Worm (Caenorhabditis elegans) whole organism, L3 larva: ENCODE data around the gene C18H7.1.

Source experiments
- R02D3.7 ChIP-seq: fragments of 150-350 bp; optimal IDR thresholded peaks from 2 replicates; lab custom pipeline; 2014; ENCODE audit warnings: missing biosample characterization, missing genetic modification characterization
- ZK546.5 ChIP-seq: sonication (generic microtip); optimal IDR thresholded peaks from 2 replicates; lab custom pipeline; 2017; ENCODE audit warnings: missing biosample characterization, missing genetic modification characterization
- aly-2 ChIP-seq: fragments of 150-350 bp; optimal IDR thresholded peaks from 2 replicates; lab custom pipeline; 2014; ENCODE audit warnings: missing biosample characterization, missing genetic modification characterization
- ama-1 ChIP-seq: fragments of 150-350 bp; optimal IDR thresholded peaks from 2 replicates; lab custom pipeline; 2018
- ceh-16 ChIP-seq: sonication (generic microtip); optimal IDR thresholded peaks from 2 replicates; lab custom pipeline; 2017; ENCODE audit warnings: missing biosample characterization, missing genetic modification characterization
- ceh-28 ChIP-seq: fragments of 150-350 bp; optimal IDR thresholded peaks from 2 replicates; lab custom pipeline; 2014; ENCODE audit warnings: missing biosample characterization, missing genetic modification reagents, missing genetic modification characterization
- ceh-82 ChIP-seq: fragments of 150-350 bp; optimal IDR thresholded peaks from 2 replicates; lab custom pipeline; 2014; ENCODE audit warnings: missing biosample characterization, missing genetic modification characterization
- ceh-9 ChIP-seq: sonication (generic microtip); optimal IDR thresholded peaks from 2 replicates; lab custom pipeline; 2018; ENCODE audit warnings: missing biosample characterization, missing genetic modification characterization
- daf-12 ChIP-seq: fragments of 150-350 bp; optimal IDR thresholded peaks from 2 replicates; lab custom pipeline; 2014; ENCODE audit warnings: missing biosample characterization, missing genetic modification reagents, missing genetic modification characterization
- egl-27 ChIP-seq: sonication (generic microtip); optimal IDR thresholded peaks from 4 replicates; lab custom pipeline; 2017; ENCODE audit warnings: missing biosample characterization, missing genetic modification reagents, missing genetic modification characterization
- egl-5 ChIP-seq: fragments of 150-350 bp; optimal IDR thresholded peaks from 2 replicates; lab custom pipeline; 2017; ENCODE audit warnings: missing biosample characterization, missing genetic modification reagents, missing genetic modification characterization, inconsistent platforms
- elt-1 ChIP-seq: fragments of 150-350 bp; optimal IDR thresholded peaks from 2 replicates; lab custom pipeline; 2014; ENCODE audit warnings: missing biosample characterization, missing genetic modification characterization
- elt-2 ChIP-seq: sonication (generic microtip); optimal IDR thresholded peaks from 2 replicates; lab custom pipeline; 2016; ENCODE audit warnings: missing genetic modification reagents, mild to moderate bottlenecking, missing genetic modification characterization, missing compliant biosample characterization
- eor-1 ChIP-seq, 2 experiments: fragments of 150-350 bp; optimal IDR thresholded peaks; 2 replicates each; lab custom pipeline; 2014 to 2018; ENCODE audit warnings: missing biosample characterization in 2 of 2, missing genetic modification characterization in 2 of 2
- fkh-10 ChIP-seq: sonication (generic microtip); optimal IDR thresholded peaks from 2 replicates; lab custom pipeline; 2017; ENCODE audit warnings: missing biosample characterization, missing genetic modification reagents, missing genetic modification characterization
- fkh-2 ChIP-seq: fragments of 150-350 bp; optimal IDR thresholded peaks from 2 replicates; lab custom pipeline; 2014; ENCODE audit warnings: missing biosample characterization, missing genetic modification reagents, missing genetic modification characterization
- fos-1 ChIP-seq: fragments of 150-350 bp; optimal IDR thresholded peaks from 2 replicates; lab custom pipeline; 2014; ENCODE audit warnings: missing biosample characterization, missing genetic modification characterization
- hmg-11 ChIP-seq: sonication (generic microtip); optimal IDR thresholded peaks from 2 replicates; lab custom pipeline; 2016; ENCODE audit warnings: missing genetic modification characterization, missing compliant biosample characterization
- lin-15B ChIP-seq: fragments of 150-350 bp; optimal IDR thresholded peaks from 2 replicates; lab custom pipeline; 2014; ENCODE audit warnings: missing biosample characterization, missing genetic modification characterization
- mdl-1 ChIP-seq: fragments of 150-350 bp; optimal IDR thresholded peaks from 2 replicates; lab custom pipeline; 2014; ENCODE audit warnings: missing biosample characterization, missing genetic modification characterization
- mml-1 ChIP-seq: fragments of 150-350 bp; sonication (generic microtip); optimal IDR thresholded peaks from 3 replicates; lab custom pipeline; 2014; ENCODE audit warnings: missing biosample characterization, missing genetic modification characterization
- nfya-1 ChIP-seq: sonication (generic microtip); optimal IDR thresholded peaks from 2 replicates; lab custom pipeline; 2017; ENCODE audit warnings: missing genetic modification characterization, mild to moderate bottlenecking, missing compliant biosample characterization, antibody characterized with exemption, moderate library complexity; ENCODE audit not compliant: insufficient read depth
- nhr-11 ChIP-seq: fragments of 150-350 bp; optimal IDR thresholded peaks from 2 replicates; lab custom pipeline; 2014; ENCODE audit warnings: missing biosample characterization, missing genetic modification characterization
- nhr-12 ChIP-seq: fragments of 150-350 bp; optimal IDR thresholded peaks from 2 replicates; lab custom pipeline; 2014; ENCODE audit warnings: missing biosample characterization, missing genetic modification characterization
- nhr-28 ChIP-seq: fragments of 150-350 bp; optimal IDR thresholded peaks from 2 replicates; lab custom pipeline; 2014; ENCODE audit warnings: missing biosample characterization, missing genetic modification characterization
- nhr-43 ChIP-seq: sonication (generic microtip); optimal IDR thresholded peaks from 2 replicates; lab custom pipeline; 2016; ENCODE audit warnings: mild to moderate bottlenecking, missing genetic modification characterization, missing compliant biosample characterization; ENCODE audit not compliant: poor library complexity, severe bottlenecking
- nhr-67 ChIP-seq: fragments of 150-350 bp; optimal IDR thresholded peaks from 2 replicates; lab custom pipeline; 2014; ENCODE audit warnings: missing biosample characterization, missing genetic modification characterization
- nhr-76 ChIP-seq: fragments of 150-350 bp; sonication (generic microtip); optimal IDR thresholded peaks from 5 replicates; lab custom pipeline; 2014; ENCODE audit warnings: missing biosample characterization, missing genetic modification characterization
- nhr-77 ChIP-seq: fragments of 150-350 bp; optimal IDR thresholded peaks from 2 replicates; lab custom pipeline; 2014; ENCODE audit warnings: missing biosample characterization, missing genetic modification characterization
- pha-4 ChIP-seq: fragments of 150-350 bp; optimal IDR thresholded peaks from 2 replicates; lab custom pipeline; 2014; ENCODE audit warnings: missing biosample characterization, missing genetic modification reagents, missing genetic modification characterization
- pqm-1 ChIP-seq: fragments of 150-350 bp; optimal IDR thresholded peaks from 2 replicates; lab custom pipeline; 2017; ENCODE audit warnings: missing biosample characterization, missing genetic modification characterization, inconsistent platforms
- sea-2 ChIP-seq: fragments of 150-350 bp; sonication (generic microtip); optimal IDR thresholded peaks from 4 replicates; lab custom pipeline; 2014; ENCODE audit warnings: missing biosample characterization, missing genetic modification reagents, missing genetic modification characterization
- skn-1 ChIP-seq: fragments of 150-350 bp; optimal IDR thresholded peaks from 2 replicates; lab custom pipeline; 2014; ENCODE audit warnings: missing biosample characterization, missing genetic modification characterization
- snpc-4 ChIP-seq: fragments of 150-350 bp; optimal IDR thresholded peaks from 2 replicates; lab custom pipeline; 2014; ENCODE audit warnings: missing biosample characterization, missing genetic modification characterization
- unc-39 ChIP-seq: sonication (generic microtip); optimal IDR thresholded peaks from 4 replicates; lab custom pipeline; 2017; ENCODE audit warnings: missing biosample characterization, missing genetic modification characterization
- zag-1 ChIP-seq: fragments of 150-350 bp; optimal IDR thresholded peaks from 2 replicates; lab custom pipeline; 2014; ENCODE audit warnings: missing biosample characterization, missing genetic modification characterization
- ztf-11 ChIP-seq: fragments of 150-350 bp; optimal IDR thresholded peaks from 2 replicates; lab custom pipeline; 2014; ENCODE audit warnings: missing biosample characterization, missing genetic modification characterization
- ztf-4 ChIP-seq: fragments of 150-350 bp; optimal IDR thresholded peaks from 2 replicates; lab custom pipeline; 2014; ENCODE audit warnings: missing biosample characterization, missing genetic modification characterization

C18H7.1 gene

DNA sequence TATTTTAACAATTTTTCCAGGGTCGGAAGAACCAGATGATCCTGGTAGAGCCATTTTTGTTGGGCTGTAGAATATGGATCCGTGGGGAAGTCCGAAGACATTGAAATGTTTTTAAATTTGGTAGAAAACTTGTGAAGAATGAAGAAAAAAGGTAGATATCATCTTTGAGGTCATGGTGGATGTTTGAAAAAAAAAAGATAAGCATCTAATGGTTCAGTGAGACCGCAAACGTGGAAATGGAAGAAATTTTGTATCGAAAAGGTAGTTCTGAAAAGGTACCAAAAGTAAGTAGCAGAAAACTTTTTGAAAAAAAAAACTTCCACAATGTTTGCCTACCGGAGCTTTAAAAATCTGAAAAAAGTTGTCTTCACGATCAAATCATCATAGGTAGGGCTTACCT, 11.8 kb upstream of the C18H7.1 start, which contains the start of gene prmt-4:
Gene prmt-4, minus strand, starts transcription at position 101 of the 400 bp plus-strand sequence.
- TF ChIP-seq nhr-43 (tag; lab: Kevin White, UChicago): no peak
- TF ChIP-seq ztf-11 (tag; lab: Kevin White, UChicago): no peak
- no peak for TF ChIP-seq ceh-16 (tag; lab: Kevin White, UChicago)
- no peak for TF ChIP-seq nhr-67 (tag; lab: Kevin White, UChicago)
- TF ChIP-seq nhr-12: no peak
- no peak for TF ChIP-seq ceh-28 (tag; lab: Kevin White, UChicago)
- no peak for TF ChIP-seq eor-1 (tag; optimal IDR thresholded peaks at IDR 0.05; lab: Kevin White, UChicago)
- TF ChIP-seq zag-1 (tag; lab: Kevin White, UChicago): no peak
- no peak for TF ChIP-seq mdl-1
- TF ChIP-seq ZK546.5 (tag; lab: Kevin White, UChicago): no peak
- TF ChIP-seq elt-1 (tag; lab: Kevin White, UChicago): no peak
- TF ChIP-seq ztf-4: no peak
- TF ChIP-seq skn-1 (tag; lab: Kevin White, UChicago): no peak
- TF ChIP-seq hmg-11 (tag; lab: Kevin White, UChicago): no peak
- no peak for TF ChIP-seq ama-1
- TF ChIP-seq nhr-76 (tag; lab: Kevin White, UChicago): no peak
- TF ChIP-seq pqm-1: no peak
- no peak for TF ChIP-seq snpc-4 (tag; lab: Kevin White, UChicago)
- no peak for TF ChIP-seq nfya-1
- TF ChIP-seq nhr-11 (tag; lab: Kevin White, UChicago): no peak

DNA sequence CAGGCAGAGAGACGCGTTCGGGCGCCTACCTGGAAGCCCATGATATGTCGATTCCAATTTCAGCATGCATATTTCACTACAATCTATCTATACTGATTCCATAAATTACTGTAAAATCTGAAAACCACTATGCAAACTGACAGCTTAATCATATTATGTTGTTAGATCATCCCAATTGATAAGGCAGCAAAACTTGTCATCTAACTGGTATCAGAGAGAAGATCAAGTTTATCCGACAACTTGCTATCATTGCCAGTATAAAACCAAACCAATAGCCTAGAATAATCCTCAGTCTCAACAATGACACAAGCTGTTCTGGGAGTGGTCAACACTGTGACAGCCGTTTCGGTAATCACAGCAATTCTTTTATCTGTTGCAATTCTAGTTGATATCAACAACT, 11.2 kb upstream of the C18H7.1 start, which contains the start of gene col-102:
Gene col-102, plus strand, starts transcription at position 301 of the 400 bp plus-strand sequence.
- TF ChIP-seq sea-2 (no peak), fos-1 (tag; lab: Kevin White, UChicago) (no peak), R02D3.7 (tag; lab: Kevin White, UChicago) (no peak), daf-12 (tag; lab: Kevin White, UChicago) (no peak), pha-4 (tag; lab: Kevin White, UChicago) (no peak), ceh-16 (tag; lab: Kevin White, UChicago) (no peak), nhr-76 (tag; lab: Kevin White, UChicago) (no peak), fkh-10 (GFP tag; lab: Kevin White, UChicago) (no peak), nhr-67 (tag; lab: Kevin White, UChicago) (no peak), nfya-1 (no peak), unc-39 (no peak), lin-15B (tag; lab: Kevin White, UChicago) (no peak), ceh-82 (tag; lab: Kevin White, UChicago) (no peak)

- TF ChIP-seq hmg-11 (tag; lab: Kevin White, UChicago) (no peak), ZK546.5 (tag; lab: Kevin White, UChicago) (no peak), mml-1 (no peak), nhr-67 (tag; lab: Kevin White, UChicago) (no peak), eor-1 (tag; optimal IDR thresholded peaks at IDR 0.05; lab: Kevin White, UChicago) (no peak), ztf-11 (tag; lab: Kevin White, UChicago) (no peak), elt-2 (tag; lab: Kevin White, UChicago) (no peak), nhr-77 (tag; lab: Kevin White, UChicago) (no peak), egl-27 (tag; lab: Kevin White, UChicago) (no peak), nhr-43 (tag; lab: Kevin White, UChicago) (no peak), ceh-9 (tag; lab: Kevin White, UChicago) (no peak), aly-2 (tag; lab: Kevin White, UChicago) (no peak)
- TF ChIP-seq, all 47 proteins: peak for 0
Observed at ce11 chrIV:604817-605216, 10.5 kb upstream of the C18H7.1 start.

DNA sequence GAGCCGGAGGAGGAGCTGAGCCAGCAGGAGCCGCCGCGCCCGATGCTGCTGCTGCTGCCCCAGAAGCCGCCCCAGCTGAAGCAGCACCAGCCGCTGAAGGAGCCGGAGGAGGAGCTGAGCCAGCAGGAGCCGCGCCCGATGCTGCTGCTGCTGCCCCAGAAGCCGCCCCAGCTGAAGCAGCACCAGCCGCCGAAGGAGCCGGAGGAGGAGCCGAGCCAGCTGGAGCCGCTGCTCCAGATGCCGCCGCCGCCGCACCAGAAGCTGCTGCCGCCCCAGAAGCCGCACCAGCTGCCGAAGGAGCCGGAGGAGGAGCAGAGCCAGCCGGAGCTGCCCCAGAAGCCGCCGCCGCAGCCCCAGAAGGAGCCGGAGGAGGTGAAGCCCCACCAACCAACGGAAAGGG, 9.9 kb upstream of the C18H7.1 start:
- TF ChIP-seq nhr-11 (tag; lab: Kevin White, UChicago) (no peak), fkh-2 (tag; lab: Kevin White, UChicago) (no peak), egl-5 (tag; lab: Kevin White, UChicago) (no peak), nhr-28 (tag; lab: Kevin White, UChicago) (no peak), fkh-10 (GFP tag; lab: Kevin White, UChicago) (no peak), pqm-1 (no peak)
